Fruit fly (Drosophila melanogaster): ENCODE data around the gene escl.

DNA sequence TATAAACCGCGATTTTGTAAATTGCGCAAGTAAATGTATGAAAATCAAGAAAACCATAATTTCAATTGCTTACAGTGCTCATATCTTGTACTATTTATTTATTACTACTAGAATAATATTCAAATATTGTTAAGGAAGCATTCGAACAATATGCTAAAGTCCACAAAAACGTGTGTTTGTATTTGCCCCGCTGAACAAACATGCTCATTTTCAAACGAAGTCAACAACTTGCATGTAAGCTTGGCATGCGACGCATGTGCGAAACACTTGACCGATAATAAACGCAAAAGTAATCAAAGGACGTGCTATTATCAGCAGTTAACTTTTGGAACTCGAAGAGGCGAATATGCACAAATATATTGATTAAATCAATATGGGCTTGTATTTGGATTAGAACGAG is 30.5 kb downstream of the escl start:
- TF ChIP-seq CG6813 (GFP tag; optimal IDR thresholded peaks at IDR 0.05) (peak; percentile 90), CG17328 (GFP tag; IDR thresholded peaks at IDR 0.05) (peak; percentile 61), D19B (GFP tag; optimal IDR thresholded peaks at IDR 0.05) (no peak)

Measured in whole organism, embryonic.